Fruit fly (Drosophila melanogaster) whole organism, adult: Measurements from ENCODE around the gene trbd.

ENCODE experiments used
- CG11617 ChIP-seq: fragments of 200-800 bp; sonication (Bioruptor generic); optimal IDR thresholded peaks from 2 replicates; lab custom pipeline; 2017; ENCODE audit warnings: mild to moderate bottlenecking, missing biosample characterization, missing genetic modification reagents, missing genetic modification characterization
- CG12768 ChIP-seq: fragments of 200-800 bp; sonication (Bioruptor generic); optimal IDR thresholded peaks from 2 replicates; lab custom pipeline; 2017; ENCODE audit warnings: missing biosample characterization, missing genetic modification characterization, mild to moderate bottlenecking, moderate library complexity, missing genetic modification reagents
- CG14711 ChIP-seq: fragments of 200-800 bp; sonication (Bioruptor generic); optimal IDR thresholded peaks from 2 replicates; lab custom pipeline; 2018; ENCODE audit warnings: missing biosample characterization, mild to moderate bottlenecking, missing genetic modification characterization, moderate library complexity
- CG1620 ChIP-seq: fragments of 200-800 bp; sonication (Bioruptor generic); optimal IDR thresholded peaks from 2 replicates; lab custom pipeline; 2016; ENCODE audit warnings: missing biosample characterization, missing genetic modification characterization
- CG33017 ChIP-seq: fragments of 200-800 bp; sonication (Bioruptor generic); optimal IDR thresholded peaks from 2 replicates; lab custom pipeline; 2018; ENCODE audit warnings: missing biosample characterization, mild to moderate bottlenecking, missing genetic modification characterization, moderate library complexity
- CG5204 ChIP-seq: fragments of 200-800 bp; sonication (Bioruptor generic); optimal IDR thresholded peaks from 2 replicates; lab custom pipeline; 2016; ENCODE audit warnings: missing biosample characterization, missing genetic modification characterization
- CG7045 ChIP-seq: fragments of 200-800 bp; sonication (Bioruptor generic); optimal IDR thresholded peaks from 2 replicates; lab custom pipeline; 2017; ENCODE audit warnings: missing biosample characterization, mild to moderate bottlenecking, missing genetic modification characterization
- CG7101 ChIP-seq: fragments of 200-800 bp; sonication (Bioruptor generic); optimal IDR thresholded peaks from 2 replicates; lab custom pipeline; 2018; ENCODE audit warnings: missing biosample characterization, mild to moderate bottlenecking, missing genetic modification characterization, moderate library complexity
- Clk ChIP-seq: fragments of 200-800 bp; sonication (Bioruptor generic); optimal IDR thresholded peaks from 2 replicates; lab custom pipeline; 2017; ENCODE audit warnings: missing biosample characterization, missing genetic modification characterization
- Crg-1 ChIP-seq: fragments of 200-800 bp; sonication (Bioruptor generic); optimal IDR thresholded peaks from 2 replicates; lab custom pipeline; 2016; ENCODE audit warnings: missing biosample characterization, missing genetic modification characterization
- Hr96 ChIP-seq: fragments of 200-800 bp; sonication (Bioruptor generic); optimal IDR thresholded peaks from 2 replicates; lab custom pipeline; 2016; ENCODE audit warnings: missing biosample characterization, missing genetic modification characterization
- Mnt ChIP-seq: fragments of 200-800 bp; sonication (Bioruptor generic); optimal IDR thresholded peaks from 2 replicates; lab custom pipeline; 2016; ENCODE audit warnings: missing biosample characterization, mild to moderate bottlenecking, missing genetic modification characterization
- bab1 ChIP-seq: fragments of 200-800 bp; sonication (Bioruptor generic); optimal IDR thresholded peaks from 3 replicates; lab custom pipeline; 2019; ENCODE audit warnings: missing biosample characterization, mild to moderate bottlenecking, missing genetic modification characterization, moderate library complexity
- cic ChIP-seq: fragments of 200-800 bp; sonication (Bioruptor generic); optimal IDR thresholded peaks from 2 replicates; lab custom pipeline; 2017; ENCODE audit warnings: missing biosample characterization, mild to moderate bottlenecking, missing genetic modification characterization, moderate library complexity
- cnc ChIP-seq, 2 experiments: fragments of >200 bp; optimal IDR thresholded peaks; 2 replicates each; lab custom pipeline; 2017
- kay ChIP-seq: fragments of 200-800 bp; sonication (Bioruptor generic); peaks from one replicate; lab custom pipeline; 2016; ENCODE audit warnings: missing biosample characterization, missing genetic modification characterization, borderline replicate concordance
- ovo ChIP-seq: fragments of 200-800 bp; sonication (Bioruptor generic); optimal IDR thresholded peaks from 2 replicates; lab custom pipeline; 2016; ENCODE audit warnings: missing biosample characterization, missing genetic modification characterization
- pad ChIP-seq: fragments of 200-800 bp; sonication (Bioruptor generic); optimal IDR thresholded peaks from 3 replicates; lab custom pipeline; 2017; ENCODE audit warnings: missing biosample characterization, missing genetic modification characterization, mild to moderate bottlenecking, moderate library complexity, missing genetic modification reagents
- tj ChIP-seq: fragments of 200-800 bp; sonication (Bioruptor generic); optimal IDR thresholded peaks from 3 replicates; lab custom pipeline; 2017; ENCODE audit warnings: missing biosample characterization, mild to moderate bottlenecking, missing genetic modification characterization, moderate library complexity
- toe ChIP-seq: fragments of 200-800 bp; sonication (Bioruptor generic); optimal IDR thresholded peaks from 2 replicates; lab custom pipeline; 2016; ENCODE audit warnings: missing biosample characterization, missing genetic modification characterization

Gene trbd

DNA sequence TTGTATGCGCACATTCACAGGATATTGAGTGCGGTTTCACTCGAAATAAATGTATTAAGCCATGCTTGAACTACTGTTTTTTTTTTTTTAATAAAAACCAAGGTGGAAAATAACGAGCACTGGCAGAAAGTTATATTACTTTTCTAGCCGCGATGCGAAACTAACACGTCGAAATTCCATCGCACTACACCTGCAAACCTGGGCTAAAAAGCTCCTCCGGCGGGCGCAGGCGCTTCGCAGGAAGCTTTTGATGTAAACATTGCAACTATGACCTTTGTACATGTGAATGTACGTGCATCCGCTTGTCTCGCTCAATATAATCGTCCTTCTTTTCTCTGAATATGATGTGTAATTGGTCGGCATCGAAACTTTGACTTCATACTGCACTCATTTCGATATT lies 29.0 kb upstream of the trbd start, which contains the start of gene side-VII:
Gene side-VII, minus strand, starts transcription at position 187 of the 400 bp plus-strand sequence.
- TF ChIP-seq kay (GFP tag; lab: Kevin White, UChicago) = peak; percentile 27
- no peak for TF ChIP-seq CG11617 (GFP tag; lab: Kevin White, UChicago)
- no peak for TF ChIP-seq CG7101 (tag; lab: Kevin White, UChicago)
- no peak for TF ChIP-seq CG5204

DNA sequence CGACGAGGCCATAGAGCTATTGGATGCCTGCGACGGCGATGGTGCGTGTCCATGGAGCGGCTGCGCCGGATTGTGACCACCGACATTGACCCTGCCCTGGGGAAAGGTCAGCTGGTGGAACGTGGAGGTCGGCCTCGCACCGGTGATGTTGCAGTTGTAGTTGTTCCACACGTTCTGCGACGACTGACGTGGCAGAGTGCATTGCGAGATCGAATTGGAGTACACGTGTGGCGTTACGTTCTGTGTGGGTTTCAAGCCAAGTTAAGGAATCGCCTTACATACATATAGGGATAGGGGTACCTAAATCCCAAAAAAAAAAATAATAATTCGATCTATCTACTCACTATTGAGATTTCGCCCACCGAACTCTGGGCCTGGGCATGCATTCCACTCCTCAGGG lies 24.3 kb upstream of the trbd start:
- no peak for TF ChIP-seq bab1
- TF ChIP-seq Clk (GFP tag; lab: Kevin White, UChicago) = no peak
- no peak for TF ChIP-seq CG7045 (GFP tag; lab: Kevin White, UChicago)
- no peak for TF ChIP-seq toe (GFP tag; lab: Kevin White, UChicago)
- TF ChIP-seq tj = no peak
- no peak for TF ChIP-seq cnc (optimal IDR thresholded peaks at IDR 0.05; lab: Kevin White, UChicago)
- TF ChIP-seq Hr96 (GFP tag; lab: Kevin White, UChicago) = no peak
- TF ChIP-seq Mnt (GFP tag; lab: Kevin White, UChicago) = no peak
- no peak for TF ChIP-seq CG14711 (tag; lab: Kevin White, UChicago)
- no peak for TF ChIP-seq CG5204
- TF ChIP-seq CG11617 (GFP tag; lab: Kevin White, UChicago) = no peak
- TF ChIP-seq CG7101 (tag; lab: Kevin White, UChicago) = no peak
- no peak for TF ChIP-seq pad
- no peak for TF ChIP-seq CG1620
- no peak for TF ChIP-seq CG12768 (GFP tag; lab: Kevin White, UChicago)
- TF ChIP-seq CG33017 (tag; lab: Kevin White, UChicago) = no peak
- TF ChIP-seq Crg-1 = no peak
- no peak for TF ChIP-seq cic (GFP tag; lab: Kevin White, UChicago)
- TF ChIP-seq ovo (GFP tag; lab: Kevin White, UChicago) = no peak

- TF ChIP-seq Clk (GFP tag; lab: Kevin White, UChicago) (no peak), toe (GFP tag; lab: Kevin White, UChicago) (no peak), CG1620 (no peak), CG14711 (tag; lab: Kevin White, UChicago) (no peak), CG12768 (GFP tag; lab: Kevin White, UChicago) (no peak), pad (no peak), tj (no peak), kay (GFP tag; lab: Kevin White, UChicago) (no peak), CG33017 (tag; lab: Kevin White, UChicago) (no peak), Hr96 (GFP tag; lab: Kevin White, UChicago) (no peak), CG7101 (tag; lab: Kevin White, UChicago) (no peak), CG7045 (GFP tag; lab: Kevin White, UChicago) (no peak)
Measured at dm6 chr3R:9733150-9733549, 22.3 kb upstream of the trbd start, which contains the start of gene alphaTub85E. alphaTub85E (minus strand) TSS chr3R:9733250.

dm6 chr3R:9730784-9731183 lies 19.9 kb upstream of the trbd start, which contains the start of gene FoxP:
FoxP (minus strand) TSS chr3R:9730872.
- TF ChIP-seq Mnt (GFP tag; lab: Kevin White, UChicago) = no peak
- TF ChIP-seq kay (GFP tag; lab: Kevin White, UChicago) = peak; percentile 29

- TF ChIP-seq toe (GFP tag; lab: Kevin White, UChicago) = no peak
- TF ChIP-seq Clk (GFP tag; lab: Kevin White, UChicago) = no peak
- no peak for TF ChIP-seq kay (GFP tag; lab: Kevin White, UChicago)
- TF ChIP-seq CG12768 (GFP tag; lab: Kevin White, UChicago) = peak; percentile 27
- no peak for TF ChIP-seq CG1620
- TF ChIP-seq tj = peak; percentile 4
- no peak for TF ChIP-seq CG7045 (GFP tag; lab: Kevin White, UChicago)
- peak; percentile 71 for TF ChIP-seq Mnt (GFP tag; lab: Kevin White, UChicago)
- TF ChIP-seq bab1 = peak; percentile 38
- TF ChIP-seq CG5204 = no peak
- peak; percentile 9 for TF ChIP-seq ovo (GFP tag; lab: Kevin White, UChicago)
- TF ChIP-seq cic (GFP tag; lab: Kevin White, UChicago) = peak; percentile 8
- TF ChIP-seq CG14711 (tag; lab: Kevin White, UChicago) = no peak
Measured at dm6 chr3R:9725121-9725956, 14.5 kb upstream of the trbd start, which contains the start of gene hyd. hyd (minus strand) TSS chr3R:9725615.

dm6 chr3R:9710228-9710627 lies 609 bp downstream of the trbd start:
- TF ChIP-seq Mnt (GFP tag; lab: Kevin White, UChicago) (peak; percentile 62), CG11617 (GFP tag; lab: Kevin White, UChicago) (peak; percentile 15), CG5204 (no peak)
